Worm (Caenorhabditis elegans): ENCODE measurements around the gene nspc-7.

ce11 chrX:8549026-8549425, 7.4 kb downstream of the nspc-7 start, which contains the start of gene D2021.4:
- TF ChIP-seq flt-1 (GFP tag; IDR thresholded peaks at IDR 0.05): no peak
- no peak for TF ChIP-seq ztf-29 (GFP tag; IDR thresholded peaks at IDR 0.05)
- TF ChIP-seq ztf-23 (GFP tag; IDR thresholded peaks at IDR 0.05): no peak
- TF ChIP-seq klf-2 (GFP tag; conservative IDR thresholded peaks at IDR 0.05): no peak
- TF ChIP-seq tab-1 (GFP tag; IDR thresholded peaks at IDR 0.05): no peak
- TF ChIP-seq T22C8.4 (GFP tag; IDR thresholded peaks at IDR 0.05): no peak
